Worm (Caenorhabditis elegans): ENCODE data around the gene C13A2.6.

The C13A2.6 gene

ce11 chrV:7248227-7248953 lies 21.1 kb upstream of the C13A2.6 start:
- TF ChIP-seq bed-2 (GFP tag; IDR thresholded peaks at IDR 0.05) (no peak), lag-1 (GFP tag; IDR thresholded peaks at IDR 0.05) (no peak), mes-4 (tag; optimal IDR thresholded peaks at IDR 0.05) (no peak), ceh-100 (GFP tag; IDR thresholded peaks at IDR 0.05) (no peak), F37B4.10 (GFP tag; IDR thresholded peaks at IDR 0.05) (no peak), aptf-3 (GFP tag; IDR thresholded peaks at IDR 0.05) (no peak), snpc-1.3 (tag; optimal IDR thresholded peaks at IDR 0.05; ENCODE audit: insufficient read depth) (no peak), K11D2.4 (GFP tag; IDR thresholded peaks at IDR 0.05) (no peak), ekl-4 (GFP tag; IDR thresholded peaks at IDR 0.05) (no peak), ama-1 (optimal IDR thresholded peaks at IDR 0.05) (no peak), ama-1 (GFP tag; optimal IDR thresholded peaks at IDR 0.05) (no peak), snpc-3.4 (tag; optimal IDR thresholded peaks at IDR 0.05) (no peak), attf-6 (GFP tag; IDR thresholded peaks at IDR 0.05) (no peak), somi-1 (GFP tag; optimal IDR thresholded peaks at IDR 0.05) (no peak), unc-130 (GFP tag; optimal IDR thresholded peaks at IDR 0.05) (no peak), hlh-12 (tag; optimal IDR thresholded peaks at IDR 0.05) (no peak), F33H1.4 (GFP tag; IDR thresholded peaks at IDR 0.05) (no peak), nhr-90 (tag; optimal IDR thresholded peaks at IDR 0.05) (no peak)

ce11 chrV:7255095-7255494 lies 14.4 kb upstream of the C13A2.6 start, which contains the start of gene C05C8.8:
TSS of gene C05C8.8 (minus strand) at chrV:7255195.
- TF ChIP-seq aptf-2 (GFP tag; conservative IDR thresholded peaks at IDR 0.05) (no peak), lin-40 (tag; optimal IDR thresholded peaks at IDR 0.05) (no peak), F37B4.10 (GFP tag; IDR thresholded peaks at IDR 0.05) (no peak), lsl-1 (GFP tag; optimal IDR thresholded peaks at IDR 0.05) (no peak), hmg-1.2 (GFP tag; IDR thresholded peaks at IDR 0.05) (no peak), zfh-2 (GFP tag; conservative IDR thresholded peaks at IDR 0.05) (no peak)

ce11 chrV:7258965-7259364 lies 10.5 kb upstream of the C13A2.6 start, which contains the start of gene C13A2.12:
TSS of gene C13A2.12 (plus strand) at chrV:7259265.
- TF ChIP-seq lsy-27 (tag; optimal IDR thresholded peaks at IDR 0.05; ENCODE audit: borderline replicate concordance, insufficient read depth) (no peak), mel-28 (tag; optimal IDR thresholded peaks at IDR 0.05; ENCODE audit: borderline replicate concordance) (no peak), ccch-3 (GFP tag; optimal IDR thresholded peaks at IDR 0.05) (no peak), lin-26 (GFP tag; IDR thresholded peaks at IDR 0.05) (no peak), ekl-4 (GFP tag; IDR thresholded peaks at IDR 0.05) (no peak), rcor-1 (GFP tag; IDR thresholded peaks at IDR 0.05) (no peak), ceh-27 (GFP tag; optimal IDR thresholded peaks at IDR 0.05) (no peak), let-607 (tag; optimal IDR thresholded peaks at IDR 0.05) (no peak), madf-8 (GFP tag; conservative IDR thresholded peaks at IDR 0.05) (no peak), dox-1 (GFP tag; IDR thresholded peaks at IDR 0.05) (no peak), ztf-25 (GFP tag; IDR thresholded peaks at IDR 0.05) (no peak), hlh-26 (GFP tag; conservative IDR thresholded peaks at IDR 0.05) (no peak), sdz-38 (tag; optimal IDR thresholded peaks at IDR 0.05) (no peak), hlh-12 (tag; optimal IDR thresholded peaks at IDR 0.05) (no peak)
